Fruit fly (Drosophila melanogaster) whole organism: ENCODE data around the gene sordd1.
A peak's percentile ranks its signal among the peaks of the same experiment; 100 is the strongest.
"Not testable (repeated sequence)": the region's sequence is repeated elsewhere in the genome, so short reads cannot be mapped to it uniquely, and the experiment has no call there.

Experiments
- CG8478 ChIP-seq: fragments of >200 bp; optimal IDR thresholded peaks from 2 replicates; lab custom pipeline; 2018; ENCODE audit warnings: inconsistent platforms
- Dll ChIP-seq: fragments of >200 bp; optimal IDR thresholded peaks from 2 replicates; lab custom pipeline; 2017
- EcR ChIP-seq, 2 experiments: fragments of >200 bp; optimal IDR thresholded peaks; 2 replicates each; lab custom pipeline; 2017; ENCODE audit warnings: missing biosample characterization in 2 of 2, missing genetic modification characterization in 2 of 2, missing genetic modification reagents in 2 of 2
- pan ChIP-seq: fragments of >200 bp; optimal IDR thresholded peaks from 2 replicates; lab custom pipeline; 2017
- psq ChIP-seq: fragments of >200 bp; optimal IDR thresholded peaks from 2 replicates; lab custom pipeline; 2017
- usp ChIP-seq: fragments of >200 bp; optimal IDR thresholded peaks from 2 replicates; lab custom pipeline; 2017; ENCODE audit warnings: missing biosample characterization, missing genetic modification characterization, mixed read lengths

The sordd1 gene

DNA sequence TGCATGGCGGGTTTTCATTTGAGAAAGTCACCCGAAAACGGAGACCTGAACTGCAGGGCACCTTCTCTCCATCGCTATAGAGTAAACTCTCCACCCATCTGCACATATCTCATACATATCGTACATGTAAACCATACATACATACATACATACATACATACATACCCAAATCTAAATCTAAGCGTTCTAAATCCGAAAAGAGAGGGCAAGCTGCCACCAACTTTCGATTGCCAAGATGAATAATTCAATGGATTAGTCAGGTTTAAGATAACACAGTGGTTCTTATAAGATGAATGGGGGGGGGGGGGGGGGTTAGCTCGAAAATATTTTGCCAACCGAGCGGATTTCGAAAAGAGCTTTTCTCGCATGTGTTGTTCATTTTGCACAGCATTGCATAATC, 18.7 kb upstream of the sordd1 start:
- TF ChIP-seq usp (no peak), Dll (lab: Kevin White, UChicago) (no peak), CG8478 (lab: Kevin White, UChicago) (no peak), pan (lab: Kevin White, UChicago) (no peak), EcR (GFP tag; optimal IDR thresholded peaks at IDR 0.05; lab: Kevin White, UChicago) (no peak), psq (lab: Kevin White, UChicago) (no peak)

DNA sequence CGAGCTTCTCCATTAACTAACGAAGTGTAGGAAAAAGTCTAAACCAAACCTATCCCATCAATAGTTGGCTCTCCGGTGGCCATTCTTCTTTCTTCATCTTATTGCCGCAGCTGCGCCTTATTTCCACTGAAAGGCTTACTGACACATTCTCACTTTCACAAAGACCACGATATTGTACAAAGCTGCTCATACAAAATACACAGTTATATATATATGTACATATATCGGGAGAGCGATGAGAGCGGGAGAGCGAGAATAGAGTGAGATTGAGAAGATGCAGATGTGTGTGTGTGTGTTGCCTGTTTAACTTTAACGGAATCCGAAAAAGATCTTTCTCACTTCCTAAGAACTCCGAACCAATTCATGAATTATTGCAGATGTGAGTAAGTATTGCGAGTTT, 17.4 kb upstream of the sordd1 start:
- TF ChIP-seq psq (lab: Kevin White, UChicago) (no peak), Dll (lab: Kevin White, UChicago) (no peak), usp (no peak), EcR (GFP tag; optimal IDR thresholded peaks at IDR 0.05; lab: Kevin White, UChicago) (no peak), pan (lab: Kevin White, UChicago) (no peak), CG8478 (lab: Kevin White, UChicago) (no peak)

dm6 chrX:15812615-15812995, 16.8 kb upstream of the sordd1 start:
- TF ChIP-seq usp (no peak), pan (lab: Kevin White, UChicago) (no peak), psq (lab: Kevin White, UChicago) (no peak), EcR (GFP tag; optimal IDR thresholded peaks at IDR 0.05; lab: Kevin White, UChicago) (no peak), CG8478 (lab: Kevin White, UChicago) (no peak), Dll (lab: Kevin White, UChicago) (no peak)

DNA sequence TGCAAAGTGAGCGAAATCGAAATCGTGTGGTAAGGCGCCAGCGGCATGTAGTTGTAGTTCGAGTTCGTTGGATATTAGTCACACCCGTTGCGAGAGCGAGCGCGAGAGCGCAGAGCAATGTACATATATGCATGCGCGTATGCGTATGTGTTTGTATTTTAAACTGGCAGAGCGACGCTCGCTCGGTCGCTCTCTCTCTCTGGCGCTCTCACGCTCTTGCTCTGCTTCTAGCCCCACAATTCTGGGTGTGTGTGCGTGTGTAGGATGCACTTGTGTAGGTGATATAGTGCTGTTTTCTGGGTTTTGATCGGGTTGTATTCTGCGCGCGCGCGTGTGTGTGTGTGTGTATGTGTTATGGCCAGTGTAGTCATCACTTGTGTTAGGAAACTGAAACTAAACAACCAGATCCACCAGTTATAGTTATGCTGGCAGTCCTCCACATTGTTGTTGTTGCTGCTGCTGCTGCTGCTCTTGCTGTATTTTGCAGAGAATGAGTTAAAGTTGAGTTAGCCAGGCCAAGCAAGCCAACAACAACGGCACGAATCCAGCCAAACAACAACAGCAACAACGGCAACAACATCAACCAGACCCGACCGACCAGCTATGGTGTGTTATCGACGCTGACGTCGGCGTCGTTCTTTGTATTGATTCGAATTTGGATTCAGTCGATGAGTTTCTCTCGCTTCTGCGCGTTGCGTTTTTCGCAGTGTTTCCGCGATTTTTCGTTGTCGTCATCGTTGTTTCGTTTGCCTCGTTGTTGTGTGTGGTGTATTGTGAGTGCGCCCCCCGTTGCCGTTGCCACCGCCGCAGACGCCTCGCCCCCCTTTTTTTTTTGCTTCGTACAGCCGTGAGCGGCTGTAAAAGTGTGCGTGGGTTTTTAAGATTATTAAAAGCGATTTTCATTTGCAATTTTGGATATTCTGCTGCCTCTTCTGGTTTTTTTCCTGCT, 16.1 kb upstream of the sordd1 start:
- TF ChIP-seq CG8478 (lab: Kevin White, UChicago) (peak; percentile 42), usp (no peak), Dll (lab: Kevin White, UChicago) (no peak), psq (lab: Kevin White, UChicago) (no peak)

- TF ChIP-seq EcR (GFP tag; optimal IDR thresholded peaks at IDR 0.05; lab: Kevin White, UChicago) (no peak), Dll (lab: Kevin White, UChicago) (no peak), pan (lab: Kevin White, UChicago) (no peak), CG8478 (lab: Kevin White, UChicago) (no peak), psq (lab: Kevin White, UChicago) (no peak), usp (no peak)
Measured at dm6 chrX:15809255-15809654, 13.4 kb upstream of the sordd1 start, which contains the start of gene CG8509. TSS of gene CG8509 (plus strand) at chrX:15809555.

DNA sequence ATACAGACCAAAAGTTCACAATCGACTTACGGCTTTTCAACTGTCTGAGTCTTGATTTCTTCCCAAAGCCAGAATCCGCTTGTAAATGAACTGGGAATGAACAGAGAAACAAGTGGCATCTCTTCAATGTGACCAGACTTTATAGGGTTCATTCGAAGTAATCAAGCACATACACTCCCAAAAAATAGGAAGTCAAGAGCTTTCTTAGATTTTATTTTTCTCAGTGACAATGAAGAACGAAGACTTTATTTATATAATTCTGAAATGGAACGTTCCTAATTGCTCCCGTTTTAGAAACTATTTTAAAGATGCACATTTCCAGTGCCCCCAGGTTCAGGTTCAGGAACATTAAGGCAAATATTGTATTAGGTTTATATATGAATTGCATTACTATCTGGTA, 12.1 kb upstream of the sordd1 start:
- TF ChIP-seq CG8478 (lab: Kevin White, UChicago) (no peak), EcR (GFP tag; optimal IDR thresholded peaks at IDR 0.05; lab: Kevin White, UChicago) (no peak), usp (no peak), pan (lab: Kevin White, UChicago) (no peak)

DNA sequence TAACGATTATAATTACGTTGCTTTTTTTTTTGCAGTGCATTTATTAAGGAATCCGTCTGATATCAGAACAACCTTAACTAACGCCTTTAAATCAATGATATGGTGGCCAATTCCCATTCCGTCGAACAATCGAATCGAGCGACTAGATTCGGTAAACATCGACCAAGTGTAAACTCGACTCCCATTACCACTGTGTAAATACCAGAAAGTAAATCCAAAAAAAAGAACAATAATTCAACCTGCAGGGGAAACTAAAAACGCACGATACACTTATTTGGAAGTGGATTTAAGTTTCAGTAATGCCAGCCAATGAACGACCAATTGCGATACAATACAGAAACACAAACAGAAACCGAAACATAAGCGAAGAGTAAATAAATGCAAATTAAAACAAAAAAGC, 9.7 kb upstream of the sordd1 start:
- TF ChIP-seq Dll (lab: Kevin White, UChicago): no peak
- no peak for TF ChIP-seq CG8478 (lab: Kevin White, UChicago)
- no peak for TF ChIP-seq usp
- TF ChIP-seq pan (lab: Kevin White, UChicago): no peak
- no peak for TF ChIP-seq EcR (GFP tag; optimal IDR thresholded peaks at IDR 0.05; lab: Kevin White, UChicago)
- TF ChIP-seq psq (lab: Kevin White, UChicago): no peak

dm6 chrX:15804790-15805189, 9.0 kb upstream of the sordd1 start:
- TF ChIP-seq EcR (GFP tag; optimal IDR thresholded peaks at IDR 0.05; lab: Kevin White, UChicago) (no peak), usp (no peak), Dll (lab: Kevin White, UChicago) (no peak), pan (lab: Kevin White, UChicago) (no peak), CG8478 (lab: Kevin White, UChicago) (no peak), psq (lab: Kevin White, UChicago) (no peak)

DNA sequence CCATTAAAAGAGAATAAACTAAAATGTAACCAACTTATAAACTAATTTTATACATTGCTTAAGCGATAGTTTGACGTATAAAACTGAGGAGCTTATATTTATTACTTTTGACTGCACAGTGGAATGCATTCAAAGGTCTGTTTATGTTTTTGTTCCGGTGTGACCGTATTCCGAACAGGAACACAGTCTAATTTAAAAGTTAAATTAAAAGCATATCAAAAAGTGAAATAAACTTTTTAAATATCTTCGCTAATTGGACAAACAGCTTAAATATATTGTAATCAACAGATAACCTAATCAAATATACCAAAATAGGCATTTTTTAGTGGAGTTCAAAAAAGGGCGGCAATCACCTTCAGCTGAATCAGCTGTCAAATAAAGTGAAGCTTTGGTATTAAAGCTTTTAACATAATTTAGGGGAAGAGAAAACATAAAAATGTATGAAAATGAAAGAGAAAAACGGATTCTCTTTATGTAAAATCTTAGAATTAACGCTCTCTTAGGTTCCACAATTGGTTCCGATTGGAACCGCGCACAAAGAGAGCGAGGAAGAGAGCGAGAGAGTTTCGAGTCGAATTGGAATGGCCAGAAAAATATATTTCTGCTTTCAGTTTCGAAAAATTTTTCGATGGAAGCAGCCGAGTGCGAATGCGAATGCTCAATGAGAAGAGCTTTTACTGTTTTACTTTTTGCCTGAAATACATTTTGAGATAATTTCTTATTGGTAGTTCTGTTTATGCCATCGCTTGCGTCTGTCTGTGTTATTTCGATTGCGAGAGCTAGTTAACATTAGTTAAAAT, 8.1 kb upstream of the sordd1 start, which contains the start of the genes PGRP-LE and sd:
Gene PGRP-LE (minus strand): TSS at position 117 of the 800 bp plus-strand sequence.
Gene sd (plus strand): TSS at position 607 of the 800 bp plus-strand sequence.
- no peak for TF ChIP-seq usp

DNA sequence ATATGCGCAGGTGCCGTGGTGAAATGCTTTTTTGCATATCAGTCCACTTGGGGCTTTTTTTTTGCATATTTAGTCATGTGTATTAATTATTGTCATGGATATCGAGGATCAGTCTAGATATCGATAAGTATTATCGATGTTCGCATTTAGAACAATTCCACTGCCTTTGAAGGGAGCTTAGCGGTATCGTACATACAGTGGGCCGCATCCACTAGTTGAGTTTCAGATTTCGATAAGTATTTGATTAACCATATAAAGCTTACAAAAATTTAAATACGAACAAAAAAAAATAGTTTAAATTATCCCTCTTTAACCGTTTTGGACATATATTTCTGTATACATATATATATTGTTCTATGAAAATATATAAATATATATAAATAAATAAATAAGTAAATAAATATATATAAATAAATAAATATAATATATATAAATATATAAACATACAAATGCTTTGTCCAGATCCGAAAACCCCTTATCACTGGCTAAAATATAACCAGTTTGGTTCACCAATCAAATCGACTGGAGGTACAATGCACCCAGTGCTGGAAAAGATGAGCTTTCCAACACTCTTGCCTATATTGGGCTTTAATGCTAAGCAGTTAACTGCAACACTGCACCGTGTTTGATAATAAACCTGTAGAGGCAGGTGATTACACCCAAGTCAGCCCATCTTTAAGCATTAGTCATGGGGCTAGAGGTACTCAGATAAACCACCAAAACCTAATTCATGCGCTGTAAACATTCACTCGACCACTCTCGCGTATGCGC, 7.2 kb upstream of the sordd1 start:
- TF ChIP-seq pan (lab: Kevin White, UChicago) (no peak), usp (no peak), EcR (GFP tag; optimal IDR thresholded peaks at IDR 0.05; lab: Kevin White, UChicago) (no peak), Dll (lab: Kevin White, UChicago) (no peak)

- TF ChIP-seq CG8478 (lab: Kevin White, UChicago); psq (lab: Kevin White, UChicago); usp: not testable (repeated sequence)
Measured at dm6 chrX:15799085-15799557, 3.3 kb upstream of the sordd1 start, which contains the start of the genes sordd2 and CG15602. TSS of gene sordd2 (minus strand) at chrX:15799162. TSS of gene CG15602 (plus strand) at chrX:15799426.
